Worm (Caenorhabditis elegans) whole organism, late embryonic: ENCODE results near the gene fbxc-7.

Experiments used
- ama-1 ChIP-seq: fragments of 150-350 bp; optimal IDR thresholded peaks from 2 replicates; lab custom pipeline; 2014
- ets-4 ChIP-seq: sonication (generic microtip); optimal IDR thresholded peaks from 2 replicates; lab custom pipeline; 2016; ENCODE audit warnings: missing genetic modification characterization, missing compliant biosample characterization
- fkh-6 ChIP-seq: sonication (generic microtip); optimal IDR thresholded peaks from 2 replicates; lab custom pipeline; 2016; ENCODE audit warnings: missing genetic modification characterization, missing compliant biosample characterization
- unc-3 ChIP-seq, 2 experiments: fragments of 200-800 bp in 1 of 2; sonication (Bioruptor generic) in 1 of 2; sonication (generic microtip) in 1 of 2; conservative IDR thresholded peaks in 1 of 2; optimal IDR thresholded peaks in 1 of 2; 2 replicates each; pipeline versions ENCODE4 v1.3.6 to Lab custom; 2016 to 2022; ENCODE audit warnings: missing compliant biosample characterization in 2 of 2, missing genetic modification characterization in 2 of 2, missing genetic modification reagents in 1 of 2

DNA sequence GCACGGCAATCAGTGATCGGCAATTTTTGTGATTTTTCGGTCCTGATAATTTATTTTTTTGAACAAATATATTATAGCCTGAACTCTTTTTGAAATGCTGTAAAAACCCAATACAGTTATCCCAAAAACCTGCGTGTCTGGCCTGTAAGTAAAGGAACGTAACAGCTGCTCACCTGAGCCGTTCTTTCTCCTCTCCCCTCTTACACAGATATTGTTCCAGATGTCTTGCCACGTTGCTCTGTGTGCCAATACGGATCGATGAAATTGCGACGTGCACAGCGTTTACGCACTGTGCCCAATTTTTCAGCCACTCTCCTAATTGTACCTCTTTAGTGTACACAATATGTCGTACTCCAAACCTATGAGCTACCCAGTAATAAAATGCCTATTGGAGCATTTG lies 3.9 kb downstream of the fbxc-7 start, which contains the start of gene sdz-4:
- TF ChIP-seq ets-4 (tag; lab: Kevin White, UChicago) (no peak), unc-3 (GFP tag; conservative IDR thresholded peaks at IDR 0.05; lab: Robert Waterston, UW) (no peak), unc-3 (tag; optimal IDR thresholded peaks at IDR 0.05; lab: Kevin White, UChicago) (no peak), fkh-6 (tag; lab: Kevin White, UChicago) (no peak), ama-1 (no peak)
